Comparison of ENCODE assay signal across 3 worm cellular contexts in the genomic region with DNA sequence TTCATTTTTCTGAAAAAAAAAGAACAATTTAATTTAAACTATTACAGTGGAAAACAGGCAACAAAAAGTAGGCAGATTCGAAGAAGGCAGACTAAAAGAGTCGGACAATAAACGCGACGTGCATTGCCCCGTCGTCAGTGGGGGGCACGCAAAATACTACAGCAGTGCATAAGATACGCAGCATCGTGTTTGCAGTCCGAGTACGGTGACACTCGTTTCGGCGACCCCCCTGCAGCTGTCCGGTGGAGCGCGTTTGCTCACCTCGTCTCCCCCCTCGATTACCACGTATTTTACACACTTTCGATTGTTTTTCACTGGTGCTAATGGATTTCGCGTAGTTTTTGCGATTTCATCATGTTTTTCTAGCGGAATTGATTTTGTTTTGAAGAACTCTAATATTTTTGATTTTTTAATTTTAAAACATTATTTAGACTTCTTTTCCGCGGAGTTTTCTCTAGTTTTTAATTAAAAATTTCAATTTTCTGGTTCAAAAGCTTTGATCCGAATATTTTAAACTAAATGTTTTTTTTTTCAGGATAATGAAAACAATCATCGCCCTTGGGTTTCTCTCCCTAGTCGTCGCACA.
TF ChIP-seq lines count a peak whose summit lies in the region.

Gene trap-2 (minus strand): TSS at position 9 of the 586 bp plus-strand sequence.
Gene ile-2 (plus strand): TSS at position 536 of the 586 bp plus-strand sequence.

TF ChIP-seq in whole organism, L2 larva, 48 proteins besides CTCF, POLR2A, EP300 and RAD21 (continued from another document):
- TF ChIP-seq nhr-237 (tag; optimal IDR thresholded peaks at IDR 0.05; lab: Kevin White, UChicago) (no peak), gmeb-1 (tag; optimal IDR thresholded peaks at IDR 0.05; lab: Kevin White, UChicago) (peak; percentile 72), dmd-4 (tag; optimal IDR thresholded peaks at IDR 0.05; lab: Kevin White, UChicago) (no peak), elt-1 (tag; optimal IDR thresholded peaks at IDR 0.05; lab: Kevin White, UChicago) (no peak), lin-39 (tag; optimal IDR thresholded peaks at IDR 0.05; lab: Kevin White, UChicago) (no peak), sma-3 (GFP tag; optimal IDR thresholded peaks at IDR 0.05; lab: Kevin White, UChicago) (peak; percentile 92), unc-55 (GFP tag; optimal IDR thresholded peaks at IDR 0.05; lab: Kevin White, UChicago) (peak; percentile 95), nhr-11 (tag; optimal IDR thresholded peaks at IDR 0.05; lab: Kevin White, UChicago) (peak; percentile 2), mab-5 (tag; optimal IDR thresholded peaks at IDR 0.05; lab: Kevin White, UChicago) (peak; percentile 91), nhr-25 (tag; optimal IDR thresholded peaks at IDR 0.05; lab: Kevin White, UChicago) (peak; percentile 85), snpc-4 (tag; optimal IDR thresholded peaks at IDR 0.05; lab: Kevin White, UChicago) (peak; percentile 82), F13H6.1 (tag; optimal IDR thresholded peaks at IDR 0.05; lab: Kevin White, UChicago) (peak; percentile 91), unc-39 (tag; optimal IDR thresholded peaks at IDR 0.05; lab: Kevin White, UChicago) (no peak), mdl-1 (tag; optimal IDR thresholded peaks at IDR 0.05; lab: Kevin White, UChicago) (peak; percentile 39 to 64), lsy-2 (tag; optimal IDR thresholded peaks at IDR 0.05; lab: Kevin White, UChicago) (peak; percentile 91 to 98), nhr-129 (tag; optimal IDR thresholded peaks at IDR 0.05; lab: Kevin White, UChicago) (peak; percentile 95), unc-62 (GFP tag; optimal IDR thresholded peaks at IDR 0.05; lab: Kevin White, UChicago) (no peak), elt-3 (tag; optimal IDR thresholded peaks at IDR 0.05; lab: Kevin White, UChicago) (no peak), aly-2 (tag; optimal IDR thresholded peaks at IDR 0.05; lab: Kevin White, UChicago) (no peak), ztf-4 (tag; optimal IDR thresholded peaks at IDR 0.05; lab: Kevin White, UChicago) (peak; percentile 62), nhr-6 (tag; optimal IDR thresholded peaks at IDR 0.05; lab: Kevin White, UChicago) (peak; percentile 82), nhr-77 (tag; optimal IDR thresholded peaks at IDR 0.05; lab: Kevin White, UChicago) (peak; percentile 81), sem-4 (tag; optimal IDR thresholded peaks at IDR 0.05; lab: Kevin White, UChicago) (peak; percentile 83), Y55F3AM.14 (GFP tag; optimal IDR thresholded peaks at IDR 0.05; lab: Kevin White, UChicago) (peak; percentile 26), ceh-82 (tag; optimal IDR thresholded peaks at IDR 0.05; lab: Kevin White, UChicago) (peak; percentile 32), ama-1 (optimal IDR thresholded peaks at IDR 0.05; lab: Kevin White, UChicago) (no peak), blmp-1 (tag; optimal IDR thresholded peaks at IDR 0.05; lab: Kevin White, UChicago; ENCODE audit: insufficient read depth) (peak; percentile 88)
TF ChIP-seq in whole organism, L2 larva: peak in this region for 30.

TF ChIP-seq in whole organism, L4 larva, 104 proteins besides CTCF, POLR2A, EP300 and RAD21 (continued from another document and continues in another):
- peak; percentile 47; the same call in 1 of the 2 replicates for TF ChIP-seq snpc-1.2 (GFP tag; IDR thresholded peaks at IDR 0.05; lab: Robert Waterston, UW)
- peak; percentile 80 for TF ChIP-seq set-16 (GFP tag; IDR thresholded peaks at IDR 0.05; lab: Robert Waterston, UW)
- no peak for TF ChIP-seq unc-39 (tag; optimal IDR thresholded peaks at IDR 0.05; lab: Kevin White, UChicago)
- TF ChIP-seq pha-4 (GFP tag; IDR thresholded peaks at IDR 0.05; lab: Robert Waterston, UW): peak; percentile 82
- TF ChIP-seq pha-4 (tag; optimal IDR thresholded peaks at IDR 0.05; lab: Kevin White, UChicago): no peak
- TF ChIP-seq nhr-102 (tag; optimal IDR thresholded peaks at IDR 0.05; lab: Kevin White, UChicago): peak; percentile 94
- peak; percentile 90 for TF ChIP-seq T20F7.1 (GFP tag; optimal IDR thresholded peaks at IDR 0.05; lab: Kevin White, UChicago)
- TF ChIP-seq madf-5 (GFP tag; IDR thresholded peaks at IDR 0.05; lab: Robert Waterston, UW): 0 out of 4 replicates have a peak, but pooled peaks of 1 of the 2 experiments have one; percentile 41
- peak; percentile 99 for TF ChIP-seq D1046.2 (GFP tag; IDR thresholded peaks at IDR 0.05; lab: Robert Waterston, UW)
- no peak for TF ChIP-seq snpc-4 (tag; optimal IDR thresholded peaks at IDR 0.05; lab: Kevin White, UChicago)
- TF ChIP-seq daf-16 (GFP tag; optimal IDR thresholded peaks at IDR 0.05; lab: Kevin White, UChicago): peak; percentile 80 to 88
- peak; percentile 68 for TF ChIP-seq daf-16 (tag; optimal IDR thresholded peaks at IDR 0.05; lab: Kevin White, UChicago)
- TF ChIP-seq R02D3.7 (tag; optimal IDR thresholded peaks at IDR 0.05; lab: Kevin White, UChicago): no peak
- TF ChIP-seq nhr-76 (tag; optimal IDR thresholded peaks at IDR 0.05; lab: Kevin White, UChicago): no peak
- TF ChIP-seq F37D6.2 (tag; optimal IDR thresholded peaks at IDR 0.05; lab: Kevin White, UChicago): peak; percentile 83
- TF ChIP-seq ceh-32 (tag; optimal IDR thresholded peaks at IDR 0.05; lab: Kevin White, UChicago; ENCODE audit: poor library complexity): peak; percentile 6
- TF ChIP-seq lin-1 (GFP tag; IDR thresholded peaks at IDR 0.05; lab: Robert Waterston, UW): peak; percentile 91
- TF ChIP-seq ztf-11 (tag; optimal IDR thresholded peaks at IDR 0.05; lab: Kevin White, UChicago): no peak
- TF ChIP-seq ztf-7 (tag; optimal IDR thresholded peaks at IDR 0.05; lab: Kevin White, UChicago): peak; percentile 72
- no peak for TF ChIP-seq Y105C5A.15 (GFP tag; IDR thresholded peaks at IDR 0.05; lab: Robert Waterston, UW)
- TF ChIP-seq daf-19 (GFP tag; conservative IDR thresholded peaks at IDR 0.05; lab: Robert Waterston, UW): no peak
- peak; percentile 69 to 93 for TF ChIP-seq hif-1 (tag; optimal IDR thresholded peaks at IDR 0.05; lab: Kevin White, UChicago)
- TF ChIP-seq lin-29 (GFP tag; IDR thresholded peaks at IDR 0.05; lab: Robert Waterston, UW): peak; percentile 77
- TF ChIP-seq nhr-48 (tag; optimal IDR thresholded peaks at IDR 0.05; lab: Kevin White, UChicago): peak; percentile 78
- TF ChIP-seq F10B5.3 (tag; optimal IDR thresholded peaks at IDR 0.05; lab: Kevin White, UChicago): peak; percentile 72
- peak; percentile 93 for TF ChIP-seq dve-1 (tag; optimal IDR thresholded peaks at IDR 0.05; lab: Kevin White, UChicago; ENCODE audit: insufficient read depth)
- no peak for TF ChIP-seq ZK337.2 (GFP tag; IDR thresholded peaks at IDR 0.05; lab: Robert Waterston, UW)
- TF ChIP-seq F26F4.8 (GFP tag; conservative IDR thresholded peaks at IDR 0.05; lab: Robert Waterston, UW): no peak
- peak; percentile 75 for TF ChIP-seq dpl-1 (GFP tag; optimal IDR thresholded peaks at IDR 0.05; lab: Kevin White, UChicago)
- TF ChIP-seq nhr-25 (tag; optimal IDR thresholded peaks at IDR 0.05; lab: Kevin White, UChicago; ENCODE audit: borderline replicate concordance, insufficient read depth): peak; percentile 97
- TF ChIP-seq spr-3 (GFP tag; optimal IDR thresholded peaks at IDR 0.05; lab: Kevin White, UChicago): peak; percentile 79
- peak; percentile 91 for TF ChIP-seq nhr-42 (GFP tag; IDR thresholded peaks at IDR 0.05; lab: Robert Waterston, UW)
- peak; percentile 86 for TF ChIP-seq php-3 (GFP tag; IDR thresholded peaks at IDR 0.05; lab: Robert Waterston, UW)
- no peak for TF ChIP-seq daf-8 (GFP tag; IDR thresholded peaks at IDR 0.05; lab: Robert Waterston, UW)
- no peak for TF ChIP-seq ceh-62 (tag; optimal IDR thresholded peaks at IDR 0.05; lab: Kevin White, UChicago)
- TF ChIP-seq lin-38 (GFP tag; IDR thresholded peaks at IDR 0.05; lab: Robert Waterston, UW): peak; percentile 99
- no peak for TF ChIP-seq sdz-12 (GFP tag; optimal IDR thresholded peaks at IDR 0.05; lab: Kevin White, UChicago)
- no peak for TF ChIP-seq skn-1 (tag; optimal IDR thresholded peaks at IDR 0.05; lab: Kevin White, UChicago)
- peak; percentile 80 for TF ChIP-seq nhr-77 (tag; optimal IDR thresholded peaks at IDR 0.05; lab: Kevin White, UChicago)
- no peak for TF ChIP-seq zfp-2 (tag; optimal IDR thresholded peaks at IDR 0.05; lab: Kevin White, UChicago)
- TF ChIP-seq ZK546.5 (tag; optimal IDR thresholded peaks at IDR 0.05; lab: Kevin White, UChicago): peak in 1 of 2 experiments; percentile 82
- TF ChIP-seq vab-7 (GFP tag; IDR thresholded peaks at IDR 0.05; lab: Robert Waterston, UW): peak; percentile 59; the same call in 1 of the 2 replicates
- peak; percentile 92 to 98 for TF ChIP-seq lsy-2 (tag; optimal IDR thresholded peaks at IDR 0.05; lab: Kevin White, UChicago)
- TF ChIP-seq mdl-1 (tag; optimal IDR thresholded peaks at IDR 0.05; lab: Kevin White, UChicago): peak; percentile 45 to 90
- TF ChIP-seq dmd-8 (GFP tag; IDR thresholded peaks at IDR 0.05; lab: Robert Waterston, UW): no peak
- TF ChIP-seq attf-4 (tag; optimal IDR thresholded peaks at IDR 0.05; lab: Kevin White, UChicago): no peak
- no peak for TF ChIP-seq ces-1 (GFP tag; optimal IDR thresholded peaks at IDR 0.05; lab: Kevin White, UChicago)
- TF ChIP-seq Y5F2A.4 (GFP tag; optimal IDR thresholded peaks at IDR 0.05; lab: Kevin White, UChicago): no peak
- TF ChIP-seq daf-12 (tag; optimal IDR thresholded peaks at IDR 0.05; lab: Kevin White, UChicago): no peak

TF ChIP-seq in whole organism, late embryonic, 69 proteins besides CTCF, POLR2A, EP300 and RAD21 (continued from another document):
- TF ChIP-seq ets-4 (tag; optimal IDR thresholded peaks at IDR 0.05; lab: Kevin White, UChicago) (peak; percentile 15), unc-86 (tag; optimal IDR thresholded peaks at IDR 0.05; lab: Kevin White, UChicago) (no peak), sox-2 (GFP tag; IDR thresholded peaks at IDR 0.05; lab: Robert Waterston, UW) (peak; percentile 22; the same call in 1 of the 2 replicates), pat-9 (tag; optimal IDR thresholded peaks at IDR 0.05; lab: Kevin White, UChicago) (peak; percentile 43), ceh-14 (tag; optimal IDR thresholded peaks at IDR 0.05; lab: Kevin White, UChicago) (peak; percentile 70), tbx-2 (tag; optimal IDR thresholded peaks at IDR 0.05; lab: Kevin White, UChicago) (peak; percentile 89), pros-1 (tag; optimal IDR thresholded peaks at IDR 0.05; lab: Kevin White, UChicago) (peak; percentile 67), ceh-2 (tag; optimal IDR thresholded peaks at IDR 0.05; lab: Kevin White, UChicago) (peak; percentile 46), hlh-30 (tag; optimal IDR thresholded peaks at IDR 0.05; lab: Kevin White, UChicago; ENCODE audit: insufficient read depth) (peak; percentile 76)
